Fruit fly (Drosophila melanogaster) S2 (cell line): Measurements from ENCODE around the gene CG12171.

Source experiments
- CG8478 ChIP-seq: fragments of >200 bp; optimal IDR thresholded peaks from 2 replicates; lab custom pipeline; 2018
- CTCF ChIP-seq, 2 experiments: fragments of >200 bp; optimal IDR thresholded peaks; 2 replicates each; lab custom pipeline; 2018

CG12171 gene

dm6 chr3R:5633437-5633836 lies at the start of gene CG12171:
CG12171 (plus strand) TSS chr3R:5633627.
- TF ChIP-seq CTCF (optimal IDR thresholded peaks at IDR 0.05; lab: Kevin White, UChicago), result no peak

DNA sequence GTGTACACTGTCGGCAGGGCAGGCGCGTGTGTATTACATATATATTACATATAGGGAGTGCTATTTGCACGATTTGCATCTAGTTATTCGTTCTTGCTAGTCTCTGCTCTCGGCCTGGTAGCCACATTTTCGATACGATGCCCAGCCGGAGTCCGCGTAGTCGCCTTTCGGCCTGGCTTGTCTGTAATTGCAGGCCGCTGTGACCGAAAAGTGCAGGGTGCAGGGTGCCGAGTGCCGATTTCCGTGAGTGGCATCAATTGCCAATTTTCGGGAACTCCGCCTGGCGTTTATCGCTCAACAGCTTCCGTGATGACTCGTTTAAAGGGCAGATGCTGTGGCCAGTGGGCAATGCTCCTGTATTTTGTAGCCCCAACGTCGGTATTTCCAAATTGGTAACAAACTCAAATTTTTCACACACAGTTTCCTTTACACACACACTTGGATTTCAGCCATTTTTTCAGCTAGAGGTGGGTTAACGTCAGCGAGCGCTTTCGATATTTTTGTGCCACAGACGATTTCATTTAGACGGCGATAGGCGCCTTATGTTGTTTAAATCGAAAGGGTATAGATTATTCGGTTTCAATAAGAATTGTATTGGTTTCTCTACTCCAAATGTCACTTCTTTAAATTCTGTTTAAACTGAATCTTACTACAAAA lies 45.4 kb upstream of the CG12171 start, which contains the start of gene CG2926:
Gene CG2926, minus strand, starts transcription at position 518 of the 657 bp plus-strand sequence.
- TF ChIP-seq CTCF (optimal IDR thresholded peaks at IDR 0.05; lab: Kevin White, UChicago), result peak in 1 of 2 experiments; percentile 20
- TF ChIP-seq CG8478 (lab: Kevin White, UChicago), result no peak

dm6 chr3R:5588573-5588972 lies 44.9 kb upstream of the CG12171 start, which contains the start of gene PolZ2:
PolZ2 (plus strand) TSS chr3R:5588873.
- TF ChIP-seq CTCF (optimal IDR thresholded peaks at IDR 0.05; lab: Kevin White, UChicago) (no peak), CG8478 (lab: Kevin White, UChicago) (no peak)

dm6 chr3R:5591398-5591853 lies 42.0 kb upstream of the CG12171 start, which contains the start of the genes noi and Vha26:
noi (minus strand) TSS chr3R:5591459.
Vha26 (plus strand) TSS chr3R:5591763.
- no peak for TF ChIP-seq CG8478 (lab: Kevin White, UChicago)
- TF ChIP-seq CTCF (optimal IDR thresholded peaks at IDR 0.05; lab: Kevin White, UChicago), result no peak

dm6 chr3R:5592009-5592572 lies 41.3 kb upstream of the CG12171 start:
- TF ChIP-seq CTCF (optimal IDR thresholded peaks at IDR 0.05; lab: Kevin White, UChicago), result no peak
- TF ChIP-seq CG8478 (lab: Kevin White, UChicago), result no peak

DNA sequence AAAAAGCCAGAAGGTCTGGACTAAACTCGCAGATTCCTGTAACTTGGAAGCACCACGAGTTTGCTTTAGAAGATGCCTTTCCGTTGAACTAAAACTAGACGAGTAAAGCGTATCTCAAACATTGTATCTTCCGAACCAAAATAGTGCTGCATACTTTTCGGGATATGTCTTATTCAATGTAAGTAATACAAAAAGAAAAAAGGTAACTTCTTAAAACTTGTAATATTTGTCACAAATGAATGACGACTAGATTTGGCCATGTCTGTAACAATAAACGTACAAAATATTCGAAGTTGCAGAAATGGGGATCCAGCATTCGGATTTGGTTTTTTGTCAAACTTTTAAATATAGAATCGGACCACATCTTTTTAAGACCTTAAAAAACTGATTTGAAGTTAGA lies 38.5 kb upstream of the CG12171 start:
- TF ChIP-seq CTCF (optimal IDR thresholded peaks at IDR 0.05; lab: Kevin White, UChicago), result no peak
- TF ChIP-seq CG8478 (lab: Kevin White, UChicago), result no peak

- TF ChIP-seq CG8478 (lab: Kevin White, UChicago) (no peak), CTCF (optimal IDR thresholded peaks at IDR 0.05; lab: Kevin White, UChicago) (no peak)
Measured at dm6 chr3R:5599521-5600360, 33.7 kb upstream of the CG12171 start.

dm6 chr3R:5600361-5601043 lies 32.9 kb upstream of the CG12171 start:
- TF ChIP-seq CTCF (optimal IDR thresholded peaks at IDR 0.05; lab: Kevin White, UChicago) (no peak), CG8478 (lab: Kevin White, UChicago) (no peak)

DNA sequence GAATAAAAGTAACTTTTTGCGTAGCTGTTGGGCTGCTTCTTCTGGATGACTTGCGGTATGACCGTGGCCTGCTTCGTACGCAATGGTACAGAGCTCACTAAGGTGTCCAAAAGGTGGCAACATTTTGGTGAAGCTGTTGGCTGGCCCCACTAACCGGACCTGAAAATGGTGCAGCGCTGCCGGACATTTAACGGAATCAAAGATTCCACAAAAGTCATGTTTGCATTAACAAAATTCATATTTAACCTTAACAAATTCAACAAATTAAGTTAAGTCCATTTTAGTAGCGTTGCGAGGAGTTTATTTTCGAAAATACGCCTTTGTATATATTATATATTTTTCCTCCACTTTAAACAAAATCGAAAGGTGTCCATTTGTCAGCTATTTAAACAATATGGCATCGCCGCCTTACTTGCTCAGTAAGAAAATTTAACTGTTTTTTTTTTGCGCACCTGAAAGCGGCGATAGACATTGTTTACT lies 32.3 kb upstream of the CG12171 start, which contains the start of the genes kra and SecS:
Gene kra, minus strand, starts transcription at position 93 of the 480 bp plus-strand sequence.
Gene SecS, plus strand, starts transcription at position 390 of the 480 bp plus-strand sequence.
- TF ChIP-seq CTCF (optimal IDR thresholded peaks at IDR 0.05; lab: Kevin White, UChicago), result peak; percentile 23 to 48
- no peak for TF ChIP-seq CG8478 (lab: Kevin White, UChicago)

dm6 chr3R:5606477-5606876 lies 26.9 kb upstream of the CG12171 start, which contains the start of gene asl:
asl (minus strand) TSS chr3R:5606543.
- TF ChIP-seq CG8478 (lab: Kevin White, UChicago) (no peak), CTCF (optimal IDR thresholded peaks at IDR 0.05; lab: Kevin White, UChicago) (peak; percentile 84 to 87)

dm6 chr3R:5608422-5608821 lies 25.0 kb upstream of the CG12171 start:
- no peak for TF ChIP-seq CG8478 (lab: Kevin White, UChicago)
- no peak for TF ChIP-seq CTCF (optimal IDR thresholded peaks at IDR 0.05; lab: Kevin White, UChicago)

DNA sequence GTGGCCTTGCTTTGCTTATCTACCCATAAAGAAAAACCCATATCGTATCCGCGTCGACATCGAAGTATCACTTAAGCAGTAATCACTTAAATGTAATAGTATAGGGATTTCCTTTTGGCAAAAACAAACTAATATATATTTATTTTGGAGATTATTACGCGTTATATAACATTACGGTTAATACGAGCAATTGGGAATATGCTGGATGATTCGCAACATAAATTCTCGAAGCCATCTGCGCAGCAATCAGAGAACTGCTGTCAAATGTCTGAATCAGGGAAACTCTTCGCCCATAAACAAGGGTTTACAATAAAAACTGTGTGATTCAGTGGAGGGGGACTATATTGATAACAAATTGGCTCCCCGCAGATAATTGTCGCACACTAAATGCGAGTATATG lies 22.8 kb upstream of the CG12171 start:
- TF ChIP-seq CG8478 (lab: Kevin White, UChicago), result no peak
- no peak for TF ChIP-seq CTCF (optimal IDR thresholded peaks at IDR 0.05; lab: Kevin White, UChicago)

dm6 chr3R:5611167-5611566 lies 22.3 kb upstream of the CG12171 start:
- TF ChIP-seq CG8478 (lab: Kevin White, UChicago) (no peak), CTCF (optimal IDR thresholded peaks at IDR 0.05; lab: Kevin White, UChicago) (no peak)

dm6 chr3R:5611733-5612132 lies 21.7 kb upstream of the CG12171 start:
- TF ChIP-seq CG8478 (lab: Kevin White, UChicago) (no peak), CTCF (optimal IDR thresholded peaks at IDR 0.05; lab: Kevin White, UChicago) (peak in 1 of 2 experiments; percentile 42)
